Fruit fly (Drosophila melanogaster): ENCODE data around the gene CG4835.

DNA sequence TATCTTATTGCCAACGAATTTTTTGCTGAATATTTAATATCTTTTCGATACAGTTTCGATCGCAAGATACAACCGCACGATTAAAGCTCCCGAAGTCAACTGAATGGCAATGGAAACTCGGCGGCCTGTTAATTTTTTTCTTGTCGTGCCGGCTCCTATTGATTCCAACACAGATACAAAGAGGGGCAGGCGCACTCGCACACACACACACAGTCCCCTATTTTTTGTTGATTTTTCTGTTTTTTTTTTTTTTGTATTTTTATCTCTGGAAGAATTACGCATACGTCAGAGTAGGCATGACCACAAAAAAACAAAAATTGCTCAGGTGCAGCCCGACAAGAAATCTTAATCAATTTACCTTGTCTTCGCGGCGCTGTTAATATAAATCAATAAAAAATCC lies 49.7 kb downstream of the CG4835 start, which contains the start of gene Lkr:
- TF ChIP-seq CG8478 (optimal IDR thresholded peaks at IDR 0.05) (no peak), CTCF (optimal IDR thresholded peaks at IDR 0.05) (no peak)

All from S2 (cell line).